Worm (Caenorhabditis elegans) whole organism, L4 larva: Measurements from ENCODE around the gene fbxc-39.
A peak's percentile ranks its signal among the peaks of the same experiment; 100 is the strongest.
"Not testable (repeated sequence)": the region's sequence is repeated elsewhere in the genome, so short reads cannot be mapped to it uniquely, and the experiment has no call there.

Experiments
- D1046.2 ChIP-seq: fragments of 200-800 bp; sonication (Bioruptor generic); IDR thresholded peaks from 2 replicates; pipeline ENCODE4 v1.3.6; 2022; ENCODE audit warnings: missing genetic modification characterization, missing compliant biosample characterization
- F26F4.8 ChIP-seq: fragments of 200-800 bp; sonication (Bioruptor generic); conservative IDR thresholded peaks from 2 replicates; pipeline ENCODE4 v1.3.6; 2022; ENCODE audit warnings: missing genetic modification characterization, missing compliant biosample characterization
- F44E2.7 ChIP-seq: fragments of 200-800 bp; sonication (Bioruptor generic); IDR thresholded peaks from 2 replicates; pipeline ENCODE4 v2.1.2; 2022; ENCODE audit warnings: missing genetic modification characterization, missing compliant biosample characterization
- T20F7.1 ChIP-seq: fragments of 200-800 bp; sonication (Bioruptor generic); optimal IDR thresholded peaks from 2 replicates; lab custom pipeline; 2018; ENCODE audit warnings: mild to moderate bottlenecking, missing genetic modification characterization, missing compliant biosample characterization
- aha-1 ChIP-seq: fragments of 150-350 bp; peaks from one replicate; lab custom pipeline; 2014; ENCODE audit warnings: missing biosample characterization, missing genetic modification characterization
- aly-2 ChIP-seq: sonication (generic microtip); optimal IDR thresholded peaks from 2 replicates; lab custom pipeline; 2018; ENCODE audit warnings: missing biosample characterization, missing genetic modification characterization
- attf-4 ChIP-seq: sonication (generic microtip); optimal IDR thresholded peaks from 3 replicates; lab custom pipeline; 2017; ENCODE audit warnings: missing biosample characterization, missing genetic modification characterization
- ceh-44 ChIP-seq: fragments of 200-800 bp; sonication (Bioruptor generic); IDR thresholded peaks from 2 replicates; pipeline ENCODE4 v1.3.6; 2022; ENCODE audit warnings: missing genetic modification reagents, missing genetic modification characterization, missing compliant biosample characterization
- ceh-82 ChIP-seq: sonication (generic microtip); optimal IDR thresholded peaks from 2 replicates; lab custom pipeline; 2017; ENCODE audit warnings: missing biosample characterization, missing genetic modification characterization
- ces-1 ChIP-seq: fragments of 150-350 bp; sonication (generic microtip); optimal IDR thresholded peaks from 4 replicates; lab custom pipeline; 2014; ENCODE audit warnings: missing biosample characterization, missing genetic modification reagents, missing genetic modification characterization
- daf-16 ChIP-seq, 3 experiments: sonication (generic microtip); optimal IDR thresholded peaks; 2 replicates each; lab custom pipeline; 2016 to 2017; ENCODE audit warnings: missing genetic modification characterization in 3 of 3, missing genetic modification reagents in 3 of 3, mild to moderate bottlenecking in 2 of 3, missing compliant biosample characterization in 2 of 3, missing biosample characterization in 1 of 3, moderate library complexity in 1 of 3
- dmd-6 ChIP-seq: fragments of 200-800 bp; sonication (Bioruptor generic); IDR thresholded peaks from 2 replicates; pipeline ENCODE4 v1.3.6; 2022; ENCODE audit warnings: missing genetic modification reagents, missing genetic modification characterization, missing compliant biosample characterization
- dmd-9 ChIP-seq: fragments of 200-800 bp; sonication (Bioruptor generic); IDR thresholded peaks from 2 replicates; pipeline ENCODE4 v1.3.6; 2022; ENCODE audit warnings: missing genetic modification reagents, missing genetic modification characterization, missing compliant biosample characterization
- egl-43 ChIP-seq: fragments of 200-800 bp; sonication (Bioruptor generic); IDR thresholded peaks from 2 replicates; pipeline ENCODE4 v1.3.6; 2022; ENCODE audit warnings: missing genetic modification reagents, missing genetic modification characterization, missing compliant biosample characterization
- gei-8 ChIP-seq: fragments of 200-800 bp; sonication (Bioruptor generic); optimal IDR thresholded peaks from 2 replicates; lab custom pipeline; 2018; ENCODE audit warnings: mild to moderate bottlenecking, missing genetic modification characterization, missing compliant biosample characterization
- hlh-11 ChIP-seq: fragments of 200-800 bp; sonication (Bioruptor generic); optimal IDR thresholded peaks from 2 replicates; lab custom pipeline; 2018; ENCODE audit warnings: mild to moderate bottlenecking, missing genetic modification characterization, missing compliant biosample characterization
- hmg-1.1 ChIP-seq: fragments of 200-800 bp; sonication (Bioruptor generic); IDR thresholded peaks from 2 replicates; pipeline ENCODE4 v1.3.6; 2022; ENCODE audit warnings: missing genetic modification reagents, missing genetic modification characterization, missing compliant biosample characterization
- lim-7 ChIP-seq: fragments of 200-800 bp; sonication (Bioruptor generic); IDR thresholded peaks from 2 replicates; pipeline ENCODE4 v1.3.6; 2022; ENCODE audit warnings: missing genetic modification characterization, missing compliant biosample characterization
- lin-13 ChIP-seq: fragments of 150-350 bp; optimal IDR thresholded peaks from 2 replicates; lab custom pipeline; 2014; ENCODE audit warnings: missing biosample characterization, missing genetic modification reagents, missing genetic modification characterization
- lin-29 ChIP-seq: fragments of 200-800 bp; sonication (Bioruptor generic); IDR thresholded peaks from 2 replicates; pipeline ENCODE4 v1.3.6; 2022; ENCODE audit warnings: missing genetic modification reagents, missing genetic modification characterization, missing compliant biosample characterization
- lin-39 ChIP-seq: fragments of 150-350 bp; optimal IDR thresholded peaks from 2 replicates; lab custom pipeline; 2014; ENCODE audit warnings: missing biosample characterization, missing genetic modification reagents, missing genetic modification characterization
- lir-3 ChIP-seq: sonication (generic microtip); optimal IDR thresholded peaks from 2 replicates; lab custom pipeline; 2016; ENCODE audit warnings: mild to moderate bottlenecking, missing genetic modification characterization, missing compliant biosample characterization
- lsy-2 ChIP-seq, 2 experiments: fragments of 150-350 bp in 1 of 2; sonication (generic microtip) in 1 of 2; optimal IDR thresholded peaks; 2 replicates each; lab custom pipeline; 2014 to 2017; ENCODE audit warnings: missing biosample characterization in 2 of 2, missing genetic modification characterization in 2 of 2
- mdt-29 ChIP-seq: fragments of 200-800 bp; sonication (Bioruptor generic); IDR thresholded peaks from 2 replicates; pipeline ENCODE4 v1.3.6; 2022; ENCODE audit warnings: missing genetic modification reagents, missing genetic modification characterization, missing compliant biosample characterization
- mxl-2 ChIP-seq: fragments of 200-800 bp; sonication (Bioruptor generic); conservative IDR thresholded peaks from 2 replicates; pipeline ENCODE4 v1.3.6; 2022; ENCODE audit warnings: missing genetic modification reagents, missing genetic modification characterization, missing compliant biosample characterization
- nhr-28 ChIP-seq: fragments of 150-350 bp; optimal IDR thresholded peaks from 2 replicates; lab custom pipeline; 2014; ENCODE audit warnings: missing biosample characterization, missing genetic modification characterization
- nhr-6 ChIP-seq: fragments of 150-350 bp; optimal IDR thresholded peaks from 2 replicates; lab custom pipeline; 2014; ENCODE audit warnings: missing biosample characterization, missing genetic modification characterization
- nhr-77 ChIP-seq: fragments of 150-350 bp; optimal IDR thresholded peaks from 2 replicates; lab custom pipeline; 2014; ENCODE audit warnings: missing biosample characterization, missing genetic modification characterization
- pqm-1 ChIP-seq: sonication (generic microtip); optimal IDR thresholded peaks from 2 replicates; lab custom pipeline; 2017; ENCODE audit warnings: missing biosample characterization, missing genetic modification characterization
- set-16 ChIP-seq: fragments of 200-800 bp; sonication (Bioruptor generic); IDR thresholded peaks from 2 replicates; pipeline ENCODE4 v1.3.6; 2022; ENCODE audit warnings: missing genetic modification reagents, missing genetic modification characterization, missing compliant biosample characterization
- tra-1 ChIP-seq: fragments of 200-800 bp; sonication (Bioruptor generic); IDR thresholded peaks from 2 replicates; pipeline ENCODE4 v1.3.6; 2022; ENCODE audit warnings: missing genetic modification reagents, missing genetic modification characterization, missing compliant biosample characterization
- unc-39 ChIP-seq: sonication (generic microtip); optimal IDR thresholded peaks from 2 replicates; lab custom pipeline; 2017; ENCODE audit warnings: missing biosample characterization, missing genetic modification characterization
- zag-1 ChIP-seq: fragments of 150-350 bp; optimal IDR thresholded peaks from 2 replicates; lab custom pipeline; 2014; ENCODE audit warnings: missing biosample characterization, missing genetic modification characterization

fbxc-39 gene

ce11 chrII:1001351-1001750 is 12.8 kb downstream of the fbxc-39 start, which contains the start of the genes fbxb-30 and F45D11.5:
fbxb-30 (minus strand) TSS chrII:1001451.
F45D11.5 (plus strand) TSS chrII:1001702.
- no peak for TF ChIP-seq F26F4.8 (GFP tag; lab: Robert Waterston, UW)

- not testable (repeated sequence) for TF ChIP-seq lin-39; zag-1 (tag; lab: Kevin White, UChicago); T20F7.1 (GFP tag; lab: Kevin White, UChicago)
- TF ChIP-seq, all 104 proteins: peak for 0; not testable (repeated sequence) for 104
Measured at ce11 chrII:1006375-1006774, 17.8 kb downstream of the fbxc-39 start, which contains the start of gene F45D11.14. F45D11.14 (minus strand) TSS chrII:1006475.

ce11 chrII:1024684-1025083 is 36.1 kb downstream of the fbxc-39 start, which contains the start of gene btb-11:
btb-11 (minus strand) TSS chrII:1024784.
- TF ChIP-seq lir-3 (tag; lab: Kevin White, UChicago); lin-29 (GFP tag; lab: Robert Waterston, UW); mdt-29 (GFP tag; lab: Robert Waterston, UW): not testable (repeated sequence)

- no peak for TF ChIP-seq dmd-9 (GFP tag; lab: Robert Waterston, UW)
- no peak for TF ChIP-seq lin-13 (GFP tag; lab: Kevin White, UChicago)
- TF ChIP-seq ceh-82: no peak
- no peak for TF ChIP-seq hmg-1.1 (GFP tag; lab: Robert Waterston, UW)
- no peak for TF ChIP-seq aly-2 (tag; lab: Kevin White, UChicago)
- no peak for TF ChIP-seq egl-43
- no peak for TF ChIP-seq ceh-44 (GFP tag; lab: Robert Waterston, UW)
- no peak for TF ChIP-seq unc-39
- TF ChIP-seq F44E2.7 (GFP tag; lab: Robert Waterston, UW): no peak
- TF ChIP-seq D1046.2 (GFP tag; lab: Robert Waterston, UW): no peak
- no peak for TF ChIP-seq mxl-2
- TF ChIP-seq nhr-6: no peak
- no peak for TF ChIP-seq pqm-1
Measured at ce11 chrII:1026670-1027069, 38.1 kb downstream of the fbxc-39 start, which contains the start of gene M01D1.12. M01D1.12 (plus strand) TSS chrII:1026970.

- no peak for TF ChIP-seq daf-16 (GFP tag; optimal IDR thresholded peaks at IDR 0.05; lab: Kevin White, UChicago)
- TF ChIP-seq daf-16 (tag; optimal IDR thresholded peaks at IDR 0.05; lab: Kevin White, UChicago): peak; percentile 68
- TF ChIP-seq pqm-1: peak; percentile 52
- peak; percentile 65 for TF ChIP-seq nhr-28 (tag; lab: Kevin White, UChicago)
- no peak for TF ChIP-seq aha-1 (tag; lab: Kevin White, UChicago)
- no peak for TF ChIP-seq ces-1 (GFP tag; lab: Kevin White, UChicago)
- no peak for TF ChIP-seq attf-4 (tag; lab: Kevin White, UChicago)
- TF ChIP-seq hlh-11 (tag; lab: Kevin White, UChicago): no peak
- TF ChIP-seq nhr-77 (tag; lab: Kevin White, UChicago): peak; percentile 41
- TF ChIP-seq ceh-82: no peak
- no peak for TF ChIP-seq lin-13 (GFP tag; lab: Kevin White, UChicago)
- no peak for TF ChIP-seq gei-8
- no peak for TF ChIP-seq lsy-2 (tag; optimal IDR thresholded peaks at IDR 0.05; lab: Kevin White, UChicago)
- 0 out of 2 replicates have a peak, but pooled peaks have one; percentile 23 for TF ChIP-seq tra-1 (GFP tag; lab: Robert Waterston, UW)
- peak; percentile 68 for TF ChIP-seq dmd-6
Measured at ce11 chrII:1028602-1029001, 40.1 kb downstream of the fbxc-39 start, which contains the start of gene math-34. math-34 (plus strand) TSS chrII:1028972.

- 0 out of 2 replicates have a peak, but pooled peaks have one; percentile 57 for TF ChIP-seq lim-7
- TF ChIP-seq set-16: peak; percentile 60; the same call in 1 of the 2 replicates
Measured at ce11 chrII:1034457-1034856, 45.9 kb downstream of the fbxc-39 start.
